Worm (Caenorhabditis elegans) whole organism, L2 larva: Measurements from ENCODE around the gene K05D4.9.

Experiments
- C34F6.9 ChIP-seq: fragments of 150-350 bp; optimal IDR thresholded peaks from 2 replicates; lab custom pipeline; 2014; ENCODE audit warnings: missing biosample characterization, missing genetic modification characterization
- F13H6.1 ChIP-seq: sonication (generic microtip); optimal IDR thresholded peaks from 2 replicates; lab custom pipeline; 2016; ENCODE audit warnings: missing genetic modification characterization, missing compliant biosample characterization
- R02D3.7 ChIP-seq: fragments of 150-350 bp; optimal IDR thresholded peaks from 2 replicates; lab custom pipeline; 2014; ENCODE audit warnings: missing biosample characterization, missing genetic modification characterization
- Y55F3AM.14 ChIP-seq: fragments of 200-800 bp; sonication (Bioruptor generic); optimal IDR thresholded peaks from 2 replicates; lab custom pipeline; 2018; ENCODE audit warnings: mild to moderate bottlenecking, missing genetic modification characterization, missing compliant biosample characterization
- ZK546.5 ChIP-seq: sonication (generic microtip); optimal IDR thresholded peaks from 2 replicates; lab custom pipeline; 2017; ENCODE audit warnings: missing biosample characterization, missing genetic modification characterization
- aly-2 ChIP-seq: fragments of 150-350 bp; optimal IDR thresholded peaks from 2 replicates; lab custom pipeline; 2014; ENCODE audit warnings: missing biosample characterization, missing genetic modification characterization
- ama-1 ChIP-seq: fragments of 150-350 bp; optimal IDR thresholded peaks from 2 replicates; lab custom pipeline; 2018; ENCODE audit warnings: inconsistent platforms
- blmp-1 ChIP-seq: sonication (generic microtip); optimal IDR thresholded peaks from 2 replicates; lab custom pipeline; 2017; ENCODE audit warnings: missing genetic modification characterization, mild to moderate bottlenecking, missing compliant biosample characterization, antibody characterized with exemption, moderate library complexity; ENCODE audit not compliant: insufficient read depth
- ceh-82 ChIP-seq: fragments of 150-350 bp; optimal IDR thresholded peaks from 2 replicates; lab custom pipeline; 2014; ENCODE audit warnings: missing biosample characterization, missing genetic modification characterization
- dmd-4 ChIP-seq: sonication (generic microtip); optimal IDR thresholded peaks from 2 replicates; lab custom pipeline; 2017; ENCODE audit warnings: missing biosample characterization, missing genetic modification characterization
- elt-1 ChIP-seq: fragments of 150-350 bp; optimal IDR thresholded peaks from 2 replicates; lab custom pipeline; 2014; ENCODE audit warnings: missing biosample characterization, missing genetic modification characterization
- elt-3 ChIP-seq: sonication (generic microtip); optimal IDR thresholded peaks from 2 replicates; lab custom pipeline; 2017; ENCODE audit warnings: missing biosample characterization, missing genetic modification characterization
- fos-1 ChIP-seq: fragments of 150-350 bp; optimal IDR thresholded peaks from 2 replicates; lab custom pipeline; 2014; ENCODE audit warnings: missing biosample characterization, missing genetic modification characterization
- gmeb-1 ChIP-seq: fragments of 150-350 bp; optimal IDR thresholded peaks from 2 replicates; lab custom pipeline; 2014; ENCODE audit warnings: missing biosample characterization, missing genetic modification characterization
- lin-39 ChIP-seq: fragments of 150-350 bp; optimal IDR thresholded peaks from 2 replicates; lab custom pipeline; 2014; ENCODE audit warnings: missing biosample characterization, missing genetic modification reagents, missing genetic modification characterization
- lsy-2 ChIP-seq, 2 experiments: fragments of 150-350 bp in 1 of 2; sonication (generic microtip) in 1 of 2; optimal IDR thresholded peaks; 2 replicates each; lab custom pipeline; 2014 to 2017; ENCODE audit warnings: missing biosample characterization in 2 of 2, missing genetic modification characterization in 2 of 2
- mab-5 ChIP-seq: fragments of 150-350 bp; optimal IDR thresholded peaks from 2 replicates; lab custom pipeline; 2014; ENCODE audit warnings: missing biosample characterization, missing genetic modification characterization
- mbf-1 ChIP-seq: sonication (generic microtip); optimal IDR thresholded peaks from 2 replicates; lab custom pipeline; 2017; ENCODE audit warnings: missing biosample characterization, missing genetic modification characterization
- nhr-12 ChIP-seq: fragments of 150-350 bp; optimal IDR thresholded peaks from 2 replicates; lab custom pipeline; 2014; ENCODE audit warnings: missing biosample characterization, missing genetic modification characterization
- nhr-129 ChIP-seq: fragments of 150-350 bp; optimal IDR thresholded peaks from 2 replicates; lab custom pipeline; 2014; ENCODE audit warnings: missing biosample characterization, missing genetic modification characterization
- nhr-21 ChIP-seq: fragments of 150-350 bp; optimal IDR thresholded peaks from 2 replicates; lab custom pipeline; 2014; ENCODE audit warnings: missing biosample characterization, missing genetic modification characterization
- nhr-23 ChIP-seq: fragments of 150-350 bp; optimal IDR thresholded peaks from 2 replicates; lab custom pipeline; 2014; ENCODE audit warnings: missing biosample characterization, missing genetic modification reagents, missing genetic modification characterization
- nhr-237 ChIP-seq: fragments of 150-350 bp; optimal IDR thresholded peaks from 2 replicates; lab custom pipeline; 2014; ENCODE audit warnings: missing biosample characterization, missing genetic modification characterization
- nhr-25 ChIP-seq: fragments of 150-350 bp; sonication (generic microtip); optimal IDR thresholded peaks from 3 replicates; lab custom pipeline; 2014; ENCODE audit warnings: missing biosample characterization, missing genetic modification characterization
- nhr-77 ChIP-seq: fragments of 150-350 bp; optimal IDR thresholded peaks from 2 replicates; lab custom pipeline; 2014; ENCODE audit warnings: missing biosample characterization, missing genetic modification characterization
- peb-1 ChIP-seq: fragments of 150-350 bp; optimal IDR thresholded peaks from 2 replicates; lab custom pipeline; 2014; ENCODE audit warnings: missing biosample characterization, missing genetic modification characterization
- skn-1 ChIP-seq: sonication (generic microtip); optimal IDR thresholded peaks from 2 replicates; lab custom pipeline; 2017; ENCODE audit warnings: missing biosample characterization, missing genetic modification characterization
- sma-3 ChIP-seq: sonication (generic microtip); optimal IDR thresholded peaks from 2 replicates; lab custom pipeline; 2016; ENCODE audit warnings: missing genetic modification reagents, missing genetic modification characterization, missing compliant biosample characterization
- sma-9 ChIP-seq, 2 experiments: fragments of 150-350 bp in 1 of 2; sonication (generic microtip) in 1 of 2; optimal IDR thresholded peaks; 2 replicates each; lab custom pipeline; 2014 to 2016; ENCODE audit warnings: missing genetic modification characterization in 2 of 2, mild to moderate bottlenecking in 1 of 2, missing biosample characterization in 1 of 2, missing compliant biosample characterization in 1 of 2, missing genetic modification reagents in 1 of 2, moderate library complexity in 1 of 2
- snpc-4 ChIP-seq: fragments of 150-350 bp; optimal IDR thresholded peaks from 2 replicates; lab custom pipeline; 2014; ENCODE audit warnings: missing biosample characterization, missing genetic modification characterization
- unc-39 ChIP-seq: fragments of 150-350 bp; optimal IDR thresholded peaks from 2 replicates; lab custom pipeline; 2014; ENCODE audit warnings: missing biosample characterization, missing genetic modification characterization
- unc-55 ChIP-seq: fragments of 150-350 bp; sonication (generic microtip); optimal IDR thresholded peaks from 3 replicates; lab custom pipeline; 2014; ENCODE audit warnings: missing biosample characterization, missing genetic modification reagents, missing genetic modification characterization
- unc-62 ChIP-seq: fragments of 150-350 bp; optimal IDR thresholded peaks from 2 replicates; lab custom pipeline; 2014; ENCODE audit warnings: missing biosample characterization, missing genetic modification reagents, missing genetic modification characterization
- zag-1 ChIP-seq: fragments of 150-350 bp; optimal IDR thresholded peaks from 2 replicates; lab custom pipeline; 2014; ENCODE audit warnings: missing biosample characterization, missing genetic modification characterization
- ztf-1 ChIP-seq: fragments of 200-800 bp; sonication (Bioruptor generic); conservative IDR thresholded peaks from 2 replicates; pipeline ENCODE4 v1.3.6; 2022; ENCODE audit warnings: missing genetic modification characterization, missing compliant biosample characterization

The K05D4.9 gene

ce11 chrV:16175227-16175626, 3.6 kb upstream of the K05D4.9 start:
- TF ChIP-seq fos-1 (tag; lab: Kevin White, UChicago) (peak; percentile 65), sma-3 (GFP tag; lab: Kevin White, UChicago) (no peak)
- TF ChIP-seq, all 48 proteins: peak for 1

- TF ChIP-seq fos-1 (tag; lab: Kevin White, UChicago) (peak; percentile 35), ama-1 (lab: Kevin White, UChicago) (no peak)
These were observed 2.5 kb upstream of the K05D4.9 start for ce11 chrV:16174109-16174508.

ce11 chrV:16169026-16169425, 2.6 kb downstream of the K05D4.9 start, which contains the start of gene str-111:
Gene str-111 (minus strand): TSS chrV:16169126.
- TF ChIP-seq aly-2 (tag; lab: Kevin White, UChicago), result no peak
- TF ChIP-seq nhr-21 (tag; lab: Kevin White, UChicago), result no peak
- TF ChIP-seq ZK546.5, result no peak
- no peak for TF ChIP-seq snpc-4 (tag; lab: Kevin White, UChicago)

ce11 chrV:16165936-16166335, 5.7 kb downstream of the K05D4.9 start, which contains the start of gene str-108:
Gene str-108 (plus strand): TSS chrV:16166236.
- no peak for TF ChIP-seq Y55F3AM.14 (GFP tag; lab: Kevin White, UChicago)
- TF ChIP-seq zag-1 (tag; lab: Kevin White, UChicago), result no peak
- TF ChIP-seq R02D3.7, result no peak
- no peak for TF ChIP-seq skn-1 (tag; lab: Kevin White, UChicago)
- TF ChIP-seq blmp-1, result no peak
- no peak for TF ChIP-seq nhr-23 (tag; lab: Kevin White, UChicago)
- TF ChIP-seq F13H6.1 (tag; lab: Kevin White, UChicago), result no peak
- TF ChIP-seq mbf-1 (tag; lab: Kevin White, UChicago), result no peak
- TF ChIP-seq elt-3 (tag; lab: Kevin White, UChicago), result no peak
- TF ChIP-seq dmd-4 (tag; lab: Kevin White, UChicago), result no peak
- TF ChIP-seq nhr-129, result no peak
- no peak for TF ChIP-seq nhr-25 (tag; lab: Kevin White, UChicago)
- TF ChIP-seq aly-2 (tag; lab: Kevin White, UChicago), result no peak

ce11 chrV:16163719-16164118, 7.9 kb downstream of the K05D4.9 start, which contains the start of gene F10A3.12:
Gene F10A3.12 (plus strand): TSS chrV:16164019.
- TF ChIP-seq elt-1 (tag; lab: Kevin White, UChicago) (no peak), fos-1 (tag; lab: Kevin White, UChicago) (no peak), peb-1 (tag; lab: Kevin White, UChicago) (no peak), aly-2 (tag; lab: Kevin White, UChicago) (no peak), sma-3 (GFP tag; lab: Kevin White, UChicago) (no peak), nhr-237 (tag; lab: Kevin White, UChicago) (no peak), ceh-82 (tag; lab: Kevin White, UChicago) (no peak), F13H6.1 (tag; lab: Kevin White, UChicago) (no peak), mbf-1 (tag; lab: Kevin White, UChicago) (no peak), ztf-1 (no peak), nhr-77 (no peak), snpc-4 (tag; lab: Kevin White, UChicago) (no peak), nhr-21 (tag; lab: Kevin White, UChicago) (no peak), lin-39 (no peak), nhr-12 (tag; lab: Kevin White, UChicago) (no peak), mab-5 (tag; lab: Kevin White, UChicago) (no peak), sma-9 (GFP tag; optimal IDR thresholded peaks at IDR 0.05; lab: Kevin White, UChicago) (no peak), sma-9 (tag; optimal IDR thresholded peaks at IDR 0.05; lab: Kevin White, UChicago) (no peak), blmp-1 (no peak), unc-55 (GFP tag; lab: Kevin White, UChicago) (no peak)

ce11 chrV:16162124-16162735, 9.4 kb downstream of the K05D4.9 start, which contains the start of the genes str-109 and F10A3.11:
Gene str-109 (minus strand): TSS chrV:16162224.
Gene F10A3.11 (plus strand): TSS chrV:16162685.
- no peak for TF ChIP-seq lin-39
- TF ChIP-seq ZK546.5, result no peak
- no peak for TF ChIP-seq unc-39
- TF ChIP-seq fos-1 (tag; lab: Kevin White, UChicago), result no peak
- no peak for TF ChIP-seq blmp-1
- no peak for TF ChIP-seq lsy-2 (tag; optimal IDR thresholded peaks at IDR 0.05; lab: Kevin White, UChicago)
- TF ChIP-seq elt-1 (tag; lab: Kevin White, UChicago), result no peak
- no peak for TF ChIP-seq ama-1 (lab: Kevin White, UChicago)
- no peak for TF ChIP-seq unc-62
- TF ChIP-seq zag-1 (tag; lab: Kevin White, UChicago), result no peak
- TF ChIP-seq nhr-12 (tag; lab: Kevin White, UChicago), result no peak
- TF ChIP-seq C34F6.9 (tag; lab: Kevin White, UChicago), result no peak
- no peak for TF ChIP-seq dmd-4 (tag; lab: Kevin White, UChicago)
- TF ChIP-seq nhr-25 (tag; lab: Kevin White, UChicago), result no peak
- TF ChIP-seq nhr-237 (tag; lab: Kevin White, UChicago), result no peak
- TF ChIP-seq aly-2 (tag; lab: Kevin White, UChicago), result no peak
- TF ChIP-seq gmeb-1 (tag; lab: Kevin White, UChicago), result no peak
